Fruit fly (Drosophila melanogaster): ENCODE measurements around the gene CG3448.
A peak's percentile ranks its signal among the peaks of the same experiment; 100 is the strongest.

Gene CG3448

DNA sequence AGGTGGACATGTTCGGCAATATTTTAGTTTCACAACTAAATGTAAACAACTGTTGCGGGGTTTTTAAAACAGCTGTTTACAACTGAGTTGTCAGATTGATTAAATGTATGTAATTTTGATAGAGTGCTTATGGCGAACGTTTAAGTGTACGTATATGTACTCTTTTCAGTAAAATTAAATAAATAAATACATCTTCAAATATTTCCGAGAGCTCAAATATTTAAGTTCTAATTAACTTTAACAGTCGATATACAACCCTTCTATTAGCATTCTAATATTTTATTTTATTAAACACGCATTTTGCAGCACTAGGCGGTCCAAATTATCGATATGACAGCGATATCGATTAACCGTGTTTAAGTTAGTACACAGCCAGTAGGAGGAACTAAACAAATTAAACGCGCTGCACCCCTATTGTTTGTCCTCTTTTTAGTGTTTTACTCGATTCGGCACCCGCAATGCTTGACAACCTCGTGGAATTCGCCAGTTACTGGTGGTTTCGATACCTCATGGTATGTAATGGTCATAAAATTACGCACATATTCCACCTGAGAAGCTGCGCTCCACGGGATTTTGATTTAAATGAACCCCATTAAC, at the start of gene CG3448, which contains the start of gene ghi (continued):
- TF ChIP-seq CG6163 (GFP tag; IDR thresholded peaks at IDR 0.05) (no peak), CG32006 (GFP tag; optimal IDR thresholded peaks at IDR 0.05) (no peak), lz (GFP tag; optimal IDR thresholded peaks at IDR 0.05) (peak; percentile 61), CG9139 (GFP tag; optimal IDR thresholded peaks at IDR 0.05) (no peak), acj6 (GFP tag; optimal IDR thresholded peaks at IDR 0.05) (peak; percentile 58), pdm3 (GFP tag; optimal IDR thresholded peaks at IDR 0.05) (no peak), eg (GFP tag; IDR thresholded peaks at IDR 0.05) (peak; percentile 55; the same call in 2 of the 3 replicates), Ets21C (GFP tag; optimal IDR thresholded peaks at IDR 0.05) (peak; percentile 31), Hr4 (GFP tag; optimal IDR thresholded peaks at IDR 0.05) (peak; percentile 66)

dm6 chr3L:9499919-9500807, 48.8 kb upstream of the CG3448 start:
- TF ChIP-seq CG8119 (GFP tag; IDR thresholded peaks at IDR 0.05) (no peak), Smox (GFP tag; optimal IDR thresholded peaks at IDR 0.05) (no peak), svp (GFP tag) (peak; percentile 82), vri (GFP tag; optimal IDR thresholded peaks at IDR 0.05) (peak; percentile 13), CG34406 (GFP tag; optimal IDR thresholded peaks at IDR 0.05) (no peak)

DNA sequence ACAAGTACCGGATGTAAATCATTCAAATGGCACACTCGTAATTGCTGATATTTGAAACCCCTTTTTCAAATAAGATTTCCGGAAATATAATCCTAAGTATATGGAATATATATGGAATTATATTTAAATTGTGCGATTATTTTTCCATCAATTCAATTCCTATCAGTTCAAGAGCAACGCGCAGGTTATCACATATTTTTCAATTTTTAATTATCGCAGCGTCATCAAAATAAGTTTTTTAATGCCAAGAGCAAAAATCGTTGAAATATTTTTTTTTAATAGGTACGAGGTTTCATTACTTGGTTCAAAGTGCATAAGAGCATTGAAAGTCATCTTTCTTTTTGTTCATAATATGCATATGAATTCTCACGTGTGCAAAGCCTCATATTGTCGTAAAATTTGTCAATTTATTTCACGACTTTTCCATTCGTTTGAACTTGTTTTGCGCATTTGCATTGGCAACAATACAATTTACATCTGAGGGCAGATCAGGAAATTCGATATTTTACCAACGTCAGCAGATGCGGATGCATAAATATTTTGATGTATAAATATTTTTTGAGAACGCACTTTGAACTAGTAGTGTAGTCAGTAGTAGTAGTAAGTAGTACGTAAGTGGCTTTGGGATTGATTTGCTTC, 46.7 kb upstream of the CG3448 start:
- TF ChIP-seq svp (GFP tag) (peak; percentile 90), topi (GFP tag; optimal IDR thresholded peaks at IDR 0.05) (no peak)

- no peak for TF ChIP-seq ss (GFP tag; optimal IDR thresholded peaks at IDR 0.05)
- TF ChIP-seq acj6 (GFP tag; optimal IDR thresholded peaks at IDR 0.05): no peak
- TF ChIP-seq fd85E (GFP tag; optimal IDR thresholded peaks at IDR 0.05): no peak
- no peak for TF ChIP-seq pdm3 (GFP tag; optimal IDR thresholded peaks at IDR 0.05)
- no peak for TF ChIP-seq dsx (GFP tag; optimal IDR thresholded peaks at IDR 0.05; ENCODE audit: poor library complexity, severe bottlenecking)
- no peak for TF ChIP-seq CG6854 (GFP tag; optimal IDR thresholded peaks at IDR 0.05)
- no peak for TF ChIP-seq CG8632 (GFP tag; optimal IDR thresholded peaks at IDR 0.05)
- no peak for TF ChIP-seq Eip93F (GFP tag; optimal IDR thresholded peaks at IDR 0.05)
- no peak for TF ChIP-seq OdsH (GFP tag; optimal IDR thresholded peaks at IDR 0.05)
Measured at dm6 chr3L:9497249-9497648, 45.9 kb upstream of the CG3448 start.

DNA sequence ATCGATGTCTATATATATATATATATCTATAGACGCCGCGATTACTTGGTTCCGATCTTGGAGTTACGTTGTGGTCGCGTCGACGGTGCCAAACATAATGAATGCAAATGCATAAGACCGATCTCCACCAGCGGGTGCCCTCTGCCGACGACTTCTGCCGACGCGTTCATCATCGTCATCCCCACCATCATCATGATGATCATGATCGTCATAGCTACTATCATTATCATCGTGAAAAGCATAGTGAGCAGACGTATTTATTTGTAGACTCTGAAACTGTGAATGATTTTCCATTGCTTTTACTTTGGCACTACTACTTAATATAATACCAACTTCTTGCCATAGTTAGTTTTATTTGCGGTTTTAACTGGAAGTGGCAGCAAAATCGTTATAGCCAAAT, 40.7 kb upstream of the CG3448 start, which contains the start of gene CG32037:
Gene CG32037 (minus strand): TSS at position 101 of the 400 bp plus-strand sequence.
- no peak for TF ChIP-seq CG6276 (GFP tag; optimal IDR thresholded peaks at IDR 0.05)
- no peak for TF ChIP-seq spab (GFP tag; optimal IDR thresholded peaks at IDR 0.05)
- TF ChIP-seq fd85E (GFP tag; optimal IDR thresholded peaks at IDR 0.05): no peak
- TF ChIP-seq CG11294 (GFP tag; IDR thresholded peaks at IDR 0.05): no peak
- TF ChIP-seq Blimp-1 (GFP tag; optimal IDR thresholded peaks at IDR 0.05): no peak
- TF ChIP-seq Smox (GFP tag; optimal IDR thresholded peaks at IDR 0.05): no peak
- TF ChIP-seq CG11902 (GFP tag; optimal IDR thresholded peaks at IDR 0.05): no peak
- TF ChIP-seq Hr38 (GFP tag; optimal IDR thresholded peaks at IDR 0.05): no peak
- TF ChIP-seq salr (GFP tag; optimal IDR thresholded peaks at IDR 0.05): no peak
- no peak for TF ChIP-seq Ets21C (GFP tag; optimal IDR thresholded peaks at IDR 0.05)
- no peak for TF ChIP-seq CG8632 (GFP tag; optimal IDR thresholded peaks at IDR 0.05)
- no peak for TF ChIP-seq Sox14 (GFP tag; optimal IDR thresholded peaks at IDR 0.05)
- TF ChIP-seq vri (GFP tag; optimal IDR thresholded peaks at IDR 0.05): no peak
- TF ChIP-seq CG10631 (GFP tag; optimal IDR thresholded peaks at IDR 0.05): no peak
- TF ChIP-seq achi (GFP tag; optimal IDR thresholded peaks at IDR 0.05): no peak
- TF ChIP-seq CG16779 (tag; optimal IDR thresholded peaks at IDR 0.05): no peak
- no peak for TF ChIP-seq esn (GFP tag; optimal IDR thresholded peaks at IDR 0.05)
- no peak for TF ChIP-seq CG6792 (GFP tag; optimal IDR thresholded peaks at IDR 0.05)

Data from whole organism, prepupa.